Fruit fly (Drosophila melanogaster) whole organism: Measurements from ENCODE around the gene Kots.

ENCODE experiments used
- CG8478 ChIP-seq: fragments of >200 bp; optimal IDR thresholded peaks from 2 replicates; lab custom pipeline; 2018; ENCODE audit warnings: inconsistent platforms
- Dll ChIP-seq: fragments of >200 bp; optimal IDR thresholded peaks from 2 replicates; lab custom pipeline; 2017
- pan ChIP-seq: fragments of >200 bp; optimal IDR thresholded peaks from 2 replicates; lab custom pipeline; 2017
- psq ChIP-seq: fragments of >200 bp; optimal IDR thresholded peaks from 2 replicates; lab custom pipeline; 2017
- usp ChIP-seq: fragments of >200 bp; optimal IDR thresholded peaks from 2 replicates; lab custom pipeline; 2017; ENCODE audit warnings: missing biosample characterization, missing genetic modification characterization, mixed read lengths

DNA sequence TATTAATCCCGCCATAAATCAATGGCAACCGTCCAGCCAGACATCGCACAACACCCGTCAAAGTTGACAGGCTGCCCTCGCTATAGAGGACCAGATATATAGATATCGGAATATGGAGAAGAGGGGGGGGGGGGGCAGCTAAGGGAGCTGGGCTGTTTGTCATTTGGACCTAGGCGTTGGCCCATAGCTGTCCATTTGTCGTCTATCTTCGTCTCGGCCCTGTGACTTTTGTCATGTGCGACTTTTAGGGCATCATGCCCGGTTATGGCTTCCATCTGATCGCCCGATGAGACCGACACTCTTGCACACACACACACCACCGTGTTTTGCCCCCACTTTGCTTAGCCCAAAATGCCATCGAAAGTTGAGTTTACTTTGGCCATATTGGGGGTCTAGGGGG is 33.8 kb upstream of the Kots start:
- TF ChIP-seq usp, result no peak
- no peak for TF ChIP-seq Dll (lab: Kevin White, UChicago)
- no peak for TF ChIP-seq psq (lab: Kevin White, UChicago)
- TF ChIP-seq CG8478 (lab: Kevin White, UChicago), result no peak
- TF ChIP-seq pan (lab: Kevin White, UChicago), result no peak
